Worm (Caenorhabditis elegans): ENCODE data around the gene rpn-5.

ce11 chrII:4689477-4689876 is 8.8 kb downstream of the rpn-5 start, which contains the start of gene F10G7.12:
- TF ChIP-seq him-1 (tag; optimal IDR thresholded peaks at IDR 0.05) (no peak), W03F9.2 (tag; optimal IDR thresholded peaks at IDR 0.05) (no peak), dao-5 (tag; optimal IDR thresholded peaks at IDR 0.05) (no peak)
